Fruit fly (Drosophila melanogaster): ENCODE results near the gene tctn.

Gene tctn

dm6 chr2L:6082936-6083627, 47.4 kb downstream of the tctn start (continued):
- TF ChIP-seq CG10431 (GFP tag; optimal IDR thresholded peaks at IDR 0.05): no peak
- no peak for TF ChIP-seq CG8290 (GFP tag; optimal IDR thresholded peaks at IDR 0.05)
- TF ChIP-seq CG8290 (tag; optimal IDR thresholded peaks at IDR 0.05): peak; percentile 5 to 61
- peak; percentile 75 for TF ChIP-seq CrebB (tag; optimal IDR thresholded peaks at IDR 0.05)
- TF ChIP-seq kni (GFP tag; optimal IDR thresholded peaks at IDR 0.05): peak; percentile 37
- TF ChIP-seq vnd (GFP tag; IDR thresholded peaks at IDR 0.05; ENCODE audit: partially characterized antibody): 0 out of 3 replicates have a peak, but pooled peaks have one; percentile 21
- TF ChIP-seq CG18619 (GFP tag; optimal IDR thresholded peaks at IDR 0.05): peak; percentile 26
- no peak for TF ChIP-seq hkb (optimal IDR thresholded peaks at IDR 0.05)
- TF ChIP-seq hkb (GFP tag; IDR thresholded peaks at IDR 0.05): 0 out of 2 replicates have a peak, but pooled peaks have one; percentile 16
- TF ChIP-seq PHDP (tag; optimal IDR thresholded peaks at IDR 0.05): peak; percentile 40
- peak; percentile 83 for TF ChIP-seq sens (GFP tag)
- TF ChIP-seq ab (GFP tag; optimal IDR thresholded peaks at IDR 0.05): no peak
- TF ChIP-seq shn (GFP tag; optimal IDR thresholded peaks at IDR 0.05): no peak
- peak; percentile 17; the same call in 1 of the 3 replicates for TF ChIP-seq Aef1 (GFP tag; IDR thresholded peaks at IDR 0.05)
- TF ChIP-seq CG10209 (GFP tag; optimal IDR thresholded peaks at IDR 0.05): peak; percentile 34
- no peak for TF ChIP-seq CG9215 (GFP tag; IDR thresholded peaks at IDR 0.05)
- peak; percentile 0 for TF ChIP-seq CHES-1-like (GFP tag; optimal IDR thresholded peaks at IDR 0.05)
- peak; percentile 3 for TF ChIP-seq B-H2 (GFP tag; optimal IDR thresholded peaks at IDR 0.05)
- peak; percentile 41 for TF ChIP-seq HmgZ (tag; optimal IDR thresholded peaks at IDR 0.05)
- no peak for TF ChIP-seq Doc2 (GFP tag; IDR thresholded peaks at IDR 0.05)
- TF ChIP-seq CG12769 (tag; optimal IDR thresholded peaks at IDR 0.05): peak; percentile 70
- TF ChIP-seq Xrp1 (GFP tag; IDR thresholded peaks at IDR 0.05): no peak
- peak; percentile 19 for TF ChIP-seq CG1603 (tag; optimal IDR thresholded peaks at IDR 0.05)
- TF ChIP-seq ftz-f1 (GFP tag; optimal IDR thresholded peaks at IDR 0.05): peak; percentile 96
- TF ChIP-seq NC2β (GFP tag; optimal IDR thresholded peaks at IDR 0.05): peak; percentile 2
- peak; percentile 95 for TF ChIP-seq CG10543 (GFP tag; optimal IDR thresholded peaks at IDR 0.05)
- no peak for TF ChIP-seq ken (GFP tag; IDR thresholded peaks at IDR 0.05)
- TF ChIP-seq cwo (GFP tag; optimal IDR thresholded peaks at IDR 0.05): peak; percentile 89
- peak; percentile 80 for TF ChIP-seq sd (tag; optimal IDR thresholded peaks at IDR 0.05)
- peak; percentile 73 for TF ChIP-seq Hey (tag; optimal IDR thresholded peaks at IDR 0.05)
- no peak for TF ChIP-seq CG10267 (tag; optimal IDR thresholded peaks at IDR 0.05)
- TF ChIP-seq ewg (GFP tag; optimal IDR thresholded peaks at IDR 0.05): no peak
- peak; percentile 14; the same call in 1 of the 2 replicates for TF ChIP-seq NFAT (GFP tag; IDR thresholded peaks at IDR 0.05)
- peak; percentile 32 for TF ChIP-seq CG3281 (GFP tag; optimal IDR thresholded peaks at IDR 0.05)
- TF ChIP-seq CG14014 (GFP tag; IDR thresholded peaks at IDR 0.05): peak; percentile 11; the same call in 1 of the 2 replicates
- TF ChIP-seq Fer1 (GFP tag; optimal IDR thresholded peaks at IDR 0.05): peak; percentile 57
- peak; percentile 46 for TF ChIP-seq Meics (GFP tag; optimal IDR thresholded peaks at IDR 0.05)
- no peak for TF ChIP-seq CG1792 (GFP tag; optimal IDR thresholded peaks at IDR 0.05)
- peak; percentile 55 for TF ChIP-seq CG13894 (tag; optimal IDR thresholded peaks at IDR 0.05)
- TF ChIP-seq CG2199 (GFP tag; IDR thresholded peaks at IDR 0.05): 0 out of 3 replicates have a peak, but pooled peaks have one; percentile 24
- TF ChIP-seq B-H1 (GFP tag; IDR thresholded peaks at IDR 0.05): no peak
- TF ChIP-seq Nf-YB (GFP tag; optimal IDR thresholded peaks at IDR 0.05): peak; percentile 18
- TF ChIP-seq HLH54F (GFP tag; optimal IDR thresholded peaks at IDR 0.05): no peak
- TF ChIP-seq CG6272 (GFP tag; IDR thresholded peaks at IDR 0.05): no peak
- TF ChIP-seq schlank (tag; optimal IDR thresholded peaks at IDR 0.05): peak; percentile 8
- peak; percentile 66 for TF ChIP-seq abd-A (tag; optimal IDR thresholded peaks at IDR 0.05)
- TF ChIP-seq CG9437 (GFP tag; optimal IDR thresholded peaks at IDR 0.05): no peak
- peak; percentile 35 for TF ChIP-seq Sox100B (GFP tag; optimal IDR thresholded peaks at IDR 0.05)
- peak; percentile 5 for TF ChIP-seq CG6765 (GFP tag; optimal IDR thresholded peaks at IDR 0.05)
- TF ChIP-seq CG10366 (GFP tag; IDR thresholded peaks at IDR 0.05): no peak

Measured in whole organism, embryonic.